In genomic region chrII:9102623-9103022, ce11 we compare ENCODE assay signal across 4 worm cellular contexts.
TF ChIP-seq lines count a peak whose summit lies in the region.
"Not testable (repeated sequence)": the region's sequence is repeated elsewhere in the genome, so short reads cannot be mapped to it uniquely, and the experiment has no call there.

No protein-coding gene starts in this region.

TF ChIP-seq in whole organism, L4 larva, 104 proteins besides CTCF, POLR2A, EP300 and RAD21 (continues in another document):
- peak; percentile 69 for TF ChIP-seq madf-9 (GFP tag; conservative IDR thresholded peaks at IDR 0.05; lab: Robert Waterston, UW)
- 0 out of 2 replicates have a peak, but pooled peaks have one; percentile 54 for TF ChIP-seq saeg-2 (GFP tag; IDR thresholded peaks at IDR 0.05; lab: Robert Waterston, UW)
- TF ChIP-seq vab-7 (GFP tag; IDR thresholded peaks at IDR 0.05; lab: Robert Waterston, UW): peak; percentile 81
- peak; percentile 60; the same call in 1 of the 2 replicates for TF ChIP-seq ceh-44 (GFP tag; IDR thresholded peaks at IDR 0.05; lab: Robert Waterston, UW)
- TF ChIP-seq dmd-9 (GFP tag; IDR thresholded peaks at IDR 0.05; lab: Robert Waterston, UW): peak; percentile 72
- peak; percentile 85; the same call in 1 of the 2 replicates for TF ChIP-seq tra-1 (GFP tag; IDR thresholded peaks at IDR 0.05; lab: Robert Waterston, UW)
- TF ChIP-seq nhr-42 (GFP tag; IDR thresholded peaks at IDR 0.05; lab: Robert Waterston, UW): peak; percentile 78
- peak; percentile 91 for TF ChIP-seq snpc-1.2 (GFP tag; IDR thresholded peaks at IDR 0.05; lab: Robert Waterston, UW)
- TF ChIP-seq Y75B8A.6 (GFP tag; IDR thresholded peaks at IDR 0.05; lab: Robert Waterston, UW): 0 out of 2 replicates have a peak, but pooled peaks have one; percentile 38
- TF ChIP-seq madf-5 (GFP tag; IDR thresholded peaks at IDR 0.05; lab: Robert Waterston, UW): peak; percentile 61 to 77; a peak in 2 of 4 replicates
- TF ChIP-seq dmd-6 (GFP tag; IDR thresholded peaks at IDR 0.05; lab: Robert Waterston, UW): peak; percentile 37
- peak; percentile 75 for TF ChIP-seq php-3 (GFP tag; IDR thresholded peaks at IDR 0.05; lab: Robert Waterston, UW)
- peak; percentile 86 for TF ChIP-seq D1046.2 (GFP tag; IDR thresholded peaks at IDR 0.05; lab: Robert Waterston, UW)
- peak; percentile 74 for TF ChIP-seq nhr-41 (GFP tag; IDR thresholded peaks at IDR 0.05; lab: Robert Waterston, UW)
- peak; percentile 85 for TF ChIP-seq Y48G9A.11 (GFP tag; IDR thresholded peaks at IDR 0.05; lab: Robert Waterston, UW)
- peak; percentile 91 for TF ChIP-seq arid-1 (GFP tag; conservative IDR thresholded peaks at IDR 0.05; lab: Robert Waterston, UW)
- TF ChIP-seq egl-43 (GFP tag; IDR thresholded peaks at IDR 0.05; lab: Robert Waterston, UW): peak; percentile 96
- TF ChIP-seq lin-1 (GFP tag; IDR thresholded peaks at IDR 0.05; lab: Robert Waterston, UW): peak; percentile 87
- peak; percentile 92 for TF ChIP-seq lim-7 (GFP tag; IDR thresholded peaks at IDR 0.05; lab: Robert Waterston, UW)
- TF ChIP-seq dmd-8 (GFP tag; IDR thresholded peaks at IDR 0.05; lab: Robert Waterston, UW): peak; percentile 97
- TF ChIP-seq hmg-1.1 (GFP tag; IDR thresholded peaks at IDR 0.05; lab: Robert Waterston, UW): peak; percentile 20; the same call in 1 of the 2 replicates

TF ChIP-seq in whole organism, early embryonic, 17 proteins besides CTCF, POLR2A, EP300 and RAD21:
- 0 out of 2 replicates have a peak, but pooled peaks have one; percentile 31 for TF ChIP-seq tbx-37 (GFP tag; conservative IDR thresholded peaks at IDR 0.05; lab: Robert Waterston, UW)
- TF ChIP-seq scrt-1 (GFP tag; IDR thresholded peaks at IDR 0.05; lab: Robert Waterston, UW): peak; percentile 79
- TF ChIP-seq flt-1 (GFP tag; IDR thresholded peaks at IDR 0.05; lab: Robert Waterston, UW): peak; percentile 66
- TF ChIP-seq tbx-11 (GFP tag; IDR thresholded peaks at IDR 0.05; lab: Robert Waterston, UW): peak; percentile 71
- TF ChIP-seq pes-1 (GFP tag; IDR thresholded peaks at IDR 0.05; lab: Robert Waterston, UW): peak; percentile 76
- peak; percentile 66 for TF ChIP-seq sea-1 (GFP tag; conservative IDR thresholded peaks at IDR 0.05; lab: Robert Waterston, UW)
TF ChIP-seq in whole organism, early embryonic: peak in this region for 6; not testable (repeated sequence) for 11.

TF ChIP-seq in whole organism, midembryonic, 9 proteins besides CTCF, POLR2A, EP300 and RAD21:
- TF ChIP-seq ztf-29 (GFP tag; IDR thresholded peaks at IDR 0.05; lab: Robert Waterston, UW) (0 out of 2 replicates have a peak, but pooled peaks have one; percentile 28), ztf-23 (GFP tag; IDR thresholded peaks at IDR 0.05; lab: Robert Waterston, UW) (peak; percentile 60; the same call in 1 of the 2 replicates), tab-1 (GFP tag; IDR thresholded peaks at IDR 0.05; lab: Robert Waterston, UW) (peak; percentile 83), ref-1 (GFP tag; conservative IDR thresholded peaks at IDR 0.05; lab: Robert Waterston, UW) (0 out of 2 replicates have a peak, but pooled peaks have one; percentile 28), klf-2 (GFP tag; conservative IDR thresholded peaks at IDR 0.05; lab: Robert Waterston, UW) (0 out of 2 replicates have a peak, but pooled peaks have one; percentile 14), T22C8.4 (GFP tag; IDR thresholded peaks at IDR 0.05; lab: Robert Waterston, UW) (peak; percentile 21; the same call in 1 of the 2 replicates), flt-1 (GFP tag; IDR thresholded peaks at IDR 0.05; lab: Robert Waterston, UW) (peak; percentile 89)
TF ChIP-seq in whole organism, midembryonic: peak in this region for 7; not testable (repeated sequence) for 2.

TF ChIP-seq in whole organism, young adult, 124 proteins besides CTCF, POLR2A, EP300 and RAD21:
- TF ChIP-seq ceh-91 (GFP tag; IDR thresholded peaks at IDR 0.05; lab: Robert Waterston, UW): peak; percentile 50; the same call in 1 of the 2 replicates
- peak; percentile 12 for TF ChIP-seq ztf-18 (tag; optimal IDR thresholded peaks at IDR 0.05; lab: Kevin White, UChicago)
- peak; percentile 70; the same call in 1 of the 2 replicates for TF ChIP-seq Y53G8AR.9 (GFP tag; conservative IDR thresholded peaks at IDR 0.05; lab: Robert Waterston, UW)
- TF ChIP-seq cebp-2 (GFP tag; IDR thresholded peaks at IDR 0.05; lab: Robert Waterston, UW): peak; percentile 94
- TF ChIP-seq rcor-1 (GFP tag; IDR thresholded peaks at IDR 0.05; lab: Robert Waterston, UW): peak; percentile 70
- peak; percentile 57; the same call in 1 of the 2 replicates for TF ChIP-seq attf-6 (GFP tag; IDR thresholded peaks at IDR 0.05; lab: Robert Waterston, UW)
- peak; percentile 87 for TF ChIP-seq egl-18 (GFP tag; IDR thresholded peaks at IDR 0.05; lab: Robert Waterston, UW)
- TF ChIP-seq let-526 (GFP tag; IDR thresholded peaks at IDR 0.05; lab: Robert Waterston, UW): 0 out of 2 replicates have a peak, but pooled peaks have one; percentile 42
- peak; percentile 58 for TF ChIP-seq hmg-1.2 (GFP tag; IDR thresholded peaks at IDR 0.05; lab: Robert Waterston, UW)
- peak; percentile 37; the same call in 1 of the 2 replicates for TF ChIP-seq madf-8 (GFP tag; conservative IDR thresholded peaks at IDR 0.05; lab: Robert Waterston, UW)
- TF ChIP-seq tbp1 (GFP tag; optimal IDR thresholded peaks at IDR 0.05; lab: Kevin White, UChicago): peak; percentile 75
- TF ChIP-seq nfyb-1 (GFP tag; IDR thresholded peaks at IDR 0.05; lab: Robert Waterston, UW): peak; percentile 89
- TF ChIP-seq bed-1 (GFP tag; IDR thresholded peaks at IDR 0.05; lab: Robert Waterston, UW): 0 out of 2 replicates have a peak, but pooled peaks have one; percentile 52
- peak; percentile 53; the same call in 1 of the 2 replicates for TF ChIP-seq ceh-100 (GFP tag; IDR thresholded peaks at IDR 0.05; lab: Robert Waterston, UW)
- TF ChIP-seq Y56A3A.18 (GFP tag; IDR thresholded peaks at IDR 0.05; lab: Robert Waterston, UW): peak; percentile 78; the same call in 1 of the 2 replicates
- TF ChIP-seq bed-2 (GFP tag; IDR thresholded peaks at IDR 0.05; lab: Robert Waterston, UW): 0 out of 2 replicates have a peak, but pooled peaks have one; percentile 59
- peak; percentile 93; the same call in 1 of the 2 replicates for TF ChIP-seq ceh-58 (GFP tag; IDR thresholded peaks at IDR 0.05; lab: Robert Waterston, UW)
- 0 out of 2 replicates have a peak, but pooled peaks have one; percentile 54 for TF ChIP-seq sea-2 (GFP tag; IDR thresholded peaks at IDR 0.05; lab: Robert Waterston, UW)
- TF ChIP-seq Y95B8A.8 (GFP tag; IDR thresholded peaks at IDR 0.05; lab: Robert Waterston, UW): peak; percentile 78; the same call in 1 of the 2 replicates
- peak; percentile 69 for TF ChIP-seq hmg-20 (GFP tag; IDR thresholded peaks at IDR 0.05; lab: Robert Waterston, UW)
- peak; percentile 40 for TF ChIP-seq B0261.1 (tag; optimal IDR thresholded peaks at IDR 0.05; lab: Kevin White, UChicago)
- peak; percentile 99 for TF ChIP-seq lin-26 (GFP tag; IDR thresholded peaks at IDR 0.05; lab: Robert Waterston, UW)
- TF ChIP-seq ekl-4 (GFP tag; IDR thresholded peaks at IDR 0.05; lab: Robert Waterston, UW): peak; percentile 73
- TF ChIP-seq madf-6 (GFP tag; IDR thresholded peaks at IDR 0.05; lab: Robert Waterston, UW): peak; percentile 78
- peak; percentile 67 for TF ChIP-seq mcd-1 (GFP tag; IDR thresholded peaks at IDR 0.05; lab: Robert Waterston, UW)
- peak; percentile 80 for TF ChIP-seq dox-1 (GFP tag; IDR thresholded peaks at IDR 0.05; lab: Robert Waterston, UW)
- peak; percentile 83 for TF ChIP-seq D2030.7 (GFP tag; IDR thresholded peaks at IDR 0.05; lab: Robert Waterston, UW)
- peak; percentile 58 for TF ChIP-seq pbrm-1 (GFP tag; IDR thresholded peaks at IDR 0.05; lab: Robert Waterston, UW)
- not testable (repeated sequence) for TF ChIP-seq rpc-1 (optimal IDR thresholded peaks at IDR 0.05; lab: Kevin White, UChicago)
- peak; percentile 41 for TF ChIP-seq rpc-1 (tag; optimal IDR thresholded peaks at IDR 0.05; lab: Kevin White, UChicago)
- TF ChIP-seq aptf-3 (GFP tag; IDR thresholded peaks at IDR 0.05; lab: Robert Waterston, UW): peak; percentile 92; the same call in 1 of the 2 replicates
- peak; percentile 71; the same call in 1 of the 2 replicates for TF ChIP-seq C17E4.6 (GFP tag; IDR thresholded peaks at IDR 0.05; lab: Robert Waterston, UW)
- peak; percentile 90 for TF ChIP-seq ztf-25 (GFP tag; IDR thresholded peaks at IDR 0.05; lab: Robert Waterston, UW)
- TF ChIP-seq nhr-120 (GFP tag; IDR thresholded peaks at IDR 0.05; lab: Robert Waterston, UW): 0 out of 2 replicates have a peak, but pooled peaks have one; percentile 45
- peak; percentile 74 for TF ChIP-seq hsf-1 (GFP tag; IDR thresholded peaks at IDR 0.05; lab: Robert Waterston, UW)
- TF ChIP-seq ztf-28 (GFP tag; IDR thresholded peaks at IDR 0.05; lab: Robert Waterston, UW): peak; percentile 88
- TF ChIP-seq ceh-40 (GFP tag; IDR thresholded peaks at IDR 0.05; lab: Robert Waterston, UW): peak; percentile 77; the same call in 1 of the 2 replicates
- TF ChIP-seq F39B2.1 (GFP tag; IDR thresholded peaks at IDR 0.05; lab: Robert Waterston, UW): peak; percentile 74; the same call in 1 of the 2 replicates
- TF ChIP-seq F33H1.4 (GFP tag; IDR thresholded peaks at IDR 0.05; lab: Robert Waterston, UW): peak; percentile 57
- TF ChIP-seq Y79H2A.3 (GFP tag; conservative IDR thresholded peaks at IDR 0.05; lab: Robert Waterston, UW): 0 out of 2 replicates have a peak, but pooled peaks have one; percentile 39
- 0 out of 2 replicates have a peak, but pooled peaks have one; percentile 76 for TF ChIP-seq F37B4.10 (GFP tag; IDR thresholded peaks at IDR 0.05; lab: Robert Waterston, UW)
- TF ChIP-seq egl-44 (GFP tag; IDR thresholded peaks at IDR 0.05; lab: Robert Waterston, UW): peak; percentile 94
